Fruit fly (Drosophila melanogaster): ENCODE data around the gene Sec61gamma.

Gene Sec61gamma

DNA sequence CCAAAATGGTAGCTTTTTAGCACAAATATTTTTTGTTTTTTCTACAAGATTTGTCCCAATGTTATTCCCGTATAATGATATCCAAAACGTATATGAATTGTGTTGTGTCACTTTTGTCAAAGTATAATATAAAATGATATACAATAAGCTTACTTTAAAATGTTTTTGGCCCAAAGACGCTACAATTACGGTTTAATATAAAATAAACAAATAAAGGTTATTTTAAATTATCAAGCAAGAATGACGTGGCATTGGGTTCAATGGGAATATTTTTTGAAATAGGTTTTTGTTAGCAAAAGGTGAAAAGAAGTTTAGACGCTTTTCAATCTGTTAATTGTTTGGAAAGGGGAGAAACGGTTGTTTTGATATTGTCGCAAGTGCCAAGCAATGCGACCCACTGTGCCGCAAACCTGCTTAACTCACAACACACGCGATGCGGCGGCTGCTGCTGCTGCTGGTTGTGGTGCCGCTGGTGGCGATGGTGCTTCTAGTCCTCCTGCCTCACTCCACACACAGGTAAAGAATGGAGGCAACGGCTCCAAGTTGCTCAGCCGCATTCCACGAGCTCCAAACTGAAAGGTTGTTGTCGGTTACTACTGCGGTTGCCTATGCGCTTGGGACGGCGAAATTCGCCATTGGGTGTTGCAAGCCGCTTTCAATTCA lies 20.2 kb downstream of the Sec61gamma start (continued):
- no peak for TF ChIP-seq CG34422 (GFP tag; IDR thresholded peaks at IDR 0.05)
- TF ChIP-seq CG9727 (GFP tag; optimal IDR thresholded peaks at IDR 0.05): peak; percentile 78
- TF ChIP-seq Stat92E (GFP tag; optimal IDR thresholded peaks at IDR 0.05): no peak
- no peak for TF ChIP-seq Opbp (GFP tag; IDR thresholded peaks at IDR 0.05; ENCODE audit: partially characterized antibody)
- TF ChIP-seq Hr78 (GFP tag; optimal IDR thresholded peaks at IDR 0.05): no peak
- TF ChIP-seq peb (GFP tag; IDR thresholded peaks at IDR 0.05): no peak
- TF ChIP-seq Taf1 (GFP tag; IDR thresholded peaks at IDR 0.05): no peak
- no peak for TF ChIP-seq ara (GFP tag; IDR thresholded peaks at IDR 0.05)
- no peak for TF ChIP-seq sc (optimal IDR thresholded peaks at IDR 0.05)
- TF ChIP-seq sc (GFP tag; optimal IDR thresholded peaks at IDR 0.05): peak; percentile 24
- TF ChIP-seq CG3281 (GFP tag; optimal IDR thresholded peaks at IDR 0.05): peak; percentile 56
- peak; percentile 72 for TF ChIP-seq dmrt99B (tag; optimal IDR thresholded peaks at IDR 0.05)
- no peak for TF ChIP-seq Side (GFP tag; optimal IDR thresholded peaks at IDR 0.05)
- no peak for TF ChIP-seq gro (GFP tag; optimal IDR thresholded peaks at IDR 0.05)
- TF ChIP-seq CG2129 (GFP tag; IDR thresholded peaks at IDR 0.05; ENCODE audit: partially characterized antibody): no peak
- no peak for TF ChIP-seq chm (GFP tag; IDR thresholded peaks at IDR 0.05)
- peak; percentile 56 for TF ChIP-seq gem (tag; optimal IDR thresholded peaks at IDR 0.05)
- no peak for TF ChIP-seq sna (GFP tag; IDR thresholded peaks at IDR 0.05; ENCODE audit: partially characterized antibody)
- no peak for TF ChIP-seq tup (GFP tag; optimal IDR thresholded peaks at IDR 0.05)
- TF ChIP-seq Scr (GFP tag; IDR thresholded peaks at IDR 0.05; ENCODE audit: partially characterized antibody): no peak
- TF ChIP-seq Camta (GFP tag; optimal IDR thresholded peaks at IDR 0.05): peak; percentile 49
- TF ChIP-seq CG2120 (GFP tag; optimal IDR thresholded peaks at IDR 0.05): peak; percentile 62
- no peak for TF ChIP-seq zf30C (GFP tag; optimal IDR thresholded peaks at IDR 0.05)
- TF ChIP-seq Dfd (GFP tag; optimal IDR thresholded peaks at IDR 0.05): no peak
- no peak for TF ChIP-seq CG11085 (GFP tag; IDR thresholded peaks at IDR 0.05)
- no peak for TF ChIP-seq Elba2 (GFP tag; optimal IDR thresholded peaks at IDR 0.05)
- TF ChIP-seq CG8359 (GFP tag; optimal IDR thresholded peaks at IDR 0.05; ENCODE audit: borderline replicate concordance): no peak
- peak; percentile 45 for TF ChIP-seq CG4424 (GFP tag; optimal IDR thresholded peaks at IDR 0.05)
- TF ChIP-seq unpg (GFP tag; optimal IDR thresholded peaks at IDR 0.05): no peak
- TF ChIP-seq CG10209 (GFP tag; optimal IDR thresholded peaks at IDR 0.05): peak; percentile 54
- no peak for TF ChIP-seq jigr1 (GFP tag; IDR thresholded peaks at IDR 0.05)
- TF ChIP-seq CG3838 (GFP tag; optimal IDR thresholded peaks at IDR 0.05): no peak
- no peak for TF ChIP-seq bbx (GFP tag; IDR thresholded peaks at IDR 0.05; ENCODE audit: partially characterized antibody)
- peak; percentile 61 for TF ChIP-seq CG15696 (tag; optimal IDR thresholded peaks at IDR 0.05)
- TF ChIP-seq amos (GFP tag; IDR thresholded peaks at IDR 0.05; ENCODE audit: partially characterized antibody): no peak
- TF ChIP-seq CG15601 (tag; optimal IDR thresholded peaks at IDR 0.05): no peak
- no peak for TF ChIP-seq prd (optimal IDR thresholded peaks at IDR 0.05)
- 0 out of 3 replicates have a peak, but pooled peaks have one; percentile 16 for TF ChIP-seq prd (GFP tag; IDR thresholded peaks at IDR 0.05)
- TF ChIP-seq CG4854 (GFP tag; optimal IDR thresholded peaks at IDR 0.05): no peak
- no peak for TF ChIP-seq CG8290 (GFP tag; optimal IDR thresholded peaks at IDR 0.05)
- no peak for TF ChIP-seq CG8290 (tag; optimal IDR thresholded peaks at IDR 0.05)
- peak; percentile 51 for TF ChIP-seq org-1 (GFP tag; optimal IDR thresholded peaks at IDR 0.05)
- no peak for TF ChIP-seq CG3065 (GFP tag; optimal IDR thresholded peaks at IDR 0.05)
- TF ChIP-seq CG6683 (GFP tag; optimal IDR thresholded peaks at IDR 0.05): no peak
- TF ChIP-seq exex (tag; optimal IDR thresholded peaks at IDR 0.05): no peak
- TF ChIP-seq p53 (GFP tag; optimal IDR thresholded peaks at IDR 0.05): no peak
- TF ChIP-seq chif (GFP tag; optimal IDR thresholded peaks at IDR 0.05): peak in 1 of 2 experiments; percentile 3
- no peak for TF ChIP-seq fu2 (GFP tag; optimal IDR thresholded peaks at IDR 0.05)
- no peak for TF ChIP-seq CG7786 (GFP tag; optimal IDR thresholded peaks at IDR 0.05)
- peak; percentile 24 for TF ChIP-seq CG10543 (GFP tag; optimal IDR thresholded peaks at IDR 0.05)

Data from whole organism, embryonic.